Fruit fly (Drosophila melanogaster) whole organism, embryonic: ENCODE results near the gene CG6441.
A peak's percentile ranks its signal among the peaks of the same experiment; 100 is the strongest.

ENCODE experiments used
- C15 ChIP-seq: fragments of 200-800 bp; sonication (Bioruptor generic); IDR thresholded peaks from 3 replicates; pipeline ENCODE4 v1.3.6; 2022; ENCODE audit warnings: missing biosample characterization, missing genetic modification characterization
- CG1024 ChIP-seq: fragments of 200-800 bp; sonication (Bioruptor generic); IDR thresholded peaks from 2 replicates; pipeline ENCODE4 v1.3.6; 2022; ENCODE audit warnings: missing biosample characterization, missing genetic modification characterization
- CG10462 ChIP-seq: fragments of 200-800 bp; sonication (Bioruptor generic); optimal IDR thresholded peaks from 2 replicates; lab custom pipeline; 2016; ENCODE audit warnings: missing biosample characterization, missing genetic modification characterization
- CG13296 ChIP-seq: fragments of 200-800 bp; sonication (Bioruptor generic); optimal IDR thresholded peaks from 3 replicates; lab custom pipeline; 2018; ENCODE audit warnings: missing biosample characterization, mild to moderate bottlenecking, missing genetic modification characterization
- CG13775 ChIP-seq: fragments of 200-800 bp; sonication (Bioruptor generic); optimal IDR thresholded peaks from 3 replicates; lab custom pipeline; 2017; ENCODE audit warnings: missing biosample characterization, mild to moderate bottlenecking, missing genetic modification characterization
- CG15011 ChIP-seq: fragments of 200-800 bp; sonication (Bioruptor generic); optimal IDR thresholded peaks from 3 replicates; lab custom pipeline; 2018; ENCODE audit warnings: missing biosample characterization, mild to moderate bottlenecking, missing genetic modification characterization
- CG15073 ChIP-seq: fragments of 200-800 bp; sonication (Bioruptor generic); optimal IDR thresholded peaks from 2 replicates; lab custom pipeline; 2016; ENCODE audit warnings: missing biosample characterization, missing genetic modification characterization
- CG15479 ChIP-seq: fragments of 200-800 bp; sonication (Bioruptor generic); optimal IDR thresholded peaks from 3 replicates; lab custom pipeline; 2019; ENCODE audit warnings: missing biosample characterization, mild to moderate bottlenecking, missing genetic modification characterization, moderate library complexity
- CG15514 ChIP-seq: fragments of 200-800 bp; sonication (Bioruptor generic); optimal IDR thresholded peaks from 3 replicates; lab custom pipeline; 2017; ENCODE audit warnings: missing biosample characterization, missing genetic modification characterization, mild to moderate bottlenecking, moderate library complexity, missing genetic modification reagents
- CG15696 ChIP-seq: fragments of 200-800 bp; sonication (Bioruptor generic); optimal IDR thresholded peaks from 2 replicates; lab custom pipeline; 2019; ENCODE audit warnings: missing biosample characterization, mild to moderate bottlenecking, missing genetic modification characterization, moderate library complexity
- CG16815 ChIP-seq: fragments of 200-800 bp; sonication (Bioruptor generic); optimal IDR thresholded peaks from 3 replicates; lab custom pipeline; 2017; ENCODE audit warnings: missing biosample characterization, mild to moderate bottlenecking, missing genetic modification characterization
- CG17186 ChIP-seq: fragments of 200-800 bp; sonication (Bioruptor generic); optimal IDR thresholded peaks from 3 replicates; lab custom pipeline; 2017; ENCODE audit warnings: missing biosample characterization, missing genetic modification reagents, missing genetic modification characterization
- CG17359 ChIP-seq: fragments of 200-800 bp; sonication (Bioruptor generic); optimal IDR thresholded peaks from 3 replicates; lab custom pipeline; 2018; ENCODE audit warnings: missing biosample characterization, mild to moderate bottlenecking, missing genetic modification characterization, moderate library complexity
- CG18011 ChIP-seq: fragments of 200-800 bp; sonication (Bioruptor generic); optimal IDR thresholded peaks from 2 replicates; lab custom pipeline; 2017; ENCODE audit warnings: missing biosample characterization, missing genetic modification characterization, mild to moderate bottlenecking, moderate library complexity, missing genotype
- CG6175 ChIP-seq: fragments of 200-800 bp; sonication (Bioruptor generic); IDR thresholded peaks from 3 replicates; pipeline ENCODE4 v1.3.6; 2022; ENCODE audit warnings: missing biosample characterization, missing genetic modification characterization
- CG6254 ChIP-seq: fragments of 200-800 bp; sonication (Bioruptor generic); optimal IDR thresholded peaks from 3 replicates; lab custom pipeline; 2017; ENCODE audit warnings: mild to moderate bottlenecking, missing biosample characterization, missing genetic modification reagents, missing genetic modification characterization
- CG7357 ChIP-seq: fragments of 200-800 bp; sonication (Bioruptor generic); IDR thresholded peaks from 3 replicates; pipeline ENCODE4 v1.3.6; 2022; ENCODE audit warnings: missing biosample characterization, missing genetic modification characterization
- CG7745 ChIP-seq: fragments of 200-800 bp; sonication (Bioruptor generic); optimal IDR thresholded peaks from 2 replicates; lab custom pipeline; 2018; ENCODE audit warnings: missing biosample characterization, mild to moderate bottlenecking, missing genetic modification characterization, moderate library complexity
- CG7987 ChIP-seq: fragments of 200-800 bp; sonication (Bioruptor generic); optimal IDR thresholded peaks from 2 replicates; lab custom pipeline; 2018; ENCODE audit warnings: missing biosample characterization, mild to moderate bottlenecking, missing genetic modification characterization, moderate library complexity
- CG8290 ChIP-seq, 3 experiments: fragments of 200-800 bp; sonication (Bioruptor generic); optimal IDR thresholded peaks; 2 replicates each; lab custom pipeline; 2016 to 2019; ENCODE audit warnings: missing biosample characterization in 3 of 3, missing genetic modification characterization in 3 of 3, mild to moderate bottlenecking in 2 of 3, moderate library complexity in 1 of 3
- CG8944 ChIP-seq: fragments of 200-800 bp; sonication (Bioruptor generic); optimal IDR thresholded peaks from 3 replicates; lab custom pipeline; 2016; ENCODE audit warnings: missing biosample characterization, missing genetic modification characterization
- CG9609 ChIP-seq: fragments of 200-800 bp; sonication (Bioruptor generic); optimal IDR thresholded peaks from 3 replicates; lab custom pipeline; 2016; ENCODE audit warnings: missing biosample characterization, missing genetic modification characterization
- CG9876 ChIP-seq: fragments of 200-800 bp; sonication (Bioruptor generic); optimal IDR thresholded peaks from 2 replicates; lab custom pipeline; 2016; ENCODE audit warnings: missing biosample characterization, missing genetic modification characterization
- CHES-1-like ChIP-seq: fragments of 200-800 bp; sonication (Bioruptor generic); optimal IDR thresholded peaks from 2 replicates; lab custom pipeline; 2016; ENCODE audit warnings: missing biosample characterization, missing genetic modification characterization
- CoRest ChIP-seq: fragments of 200-800 bp; sonication (Bioruptor generic); optimal IDR thresholded peaks from 3 replicates; lab custom pipeline; 2018; ENCODE audit warnings: missing biosample characterization, mild to moderate bottlenecking, missing genetic modification characterization, moderate library complexity
- CrebB ChIP-seq: fragments of 200-800 bp; sonication (Bioruptor generic); optimal IDR thresholded peaks from 3 replicates; lab custom pipeline; 2018; ENCODE audit warnings: missing biosample characterization, mild to moderate bottlenecking, missing genetic modification characterization
- D19B ChIP-seq: fragments of 200-800 bp; sonication (Bioruptor generic); optimal IDR thresholded peaks from 2 replicates; lab custom pipeline; 2017; ENCODE audit warnings: missing biosample characterization, mild to moderate bottlenecking, missing genetic modification characterization
- Eip74EF ChIP-seq, 2 experiments: fragments of 200-800 bp in 1 of 2; fragments of >200 bp in 1 of 2; sonication (Bioruptor generic) in 1 of 2; optimal IDR thresholded peaks; 2 replicates each; lab custom pipeline; 2017 to 2019; ENCODE audit warnings: missing biosample characterization in 2 of 2, missing genetic modification characterization in 2 of 2, mild to moderate bottlenecking in 1 of 2, moderate library complexity in 1 of 2
- Ets65A ChIP-seq: fragments of 200-800 bp; sonication (Bioruptor generic); peaks from one replicate; lab custom pipeline; 2016; ENCODE audit warnings: missing biosample characterization, missing genetic modification characterization
- Kr ChIP-seq: fragments of 200-800 bp; sonication (Bioruptor generic); optimal IDR thresholded peaks from 2 replicates; lab custom pipeline; 2017; ENCODE audit warnings: missing biosample characterization, mild to moderate bottlenecking, missing genetic modification characterization
- MBD-R2 ChIP-seq: fragments of 200-800 bp; sonication (Bioruptor generic); IDR thresholded peaks from 2 replicates; pipeline ENCODE4 v1.3.6; 2022; ENCODE audit warnings: missing biosample characterization, missing genetic modification characterization
- MTF-1 ChIP-seq: fragments of 200-800 bp; sonication (Bioruptor generic); optimal IDR thresholded peaks from 2 replicates; lab custom pipeline; 2018; ENCODE audit warnings: missing biosample characterization, mild to moderate bottlenecking, missing genetic modification characterization, borderline replicate concordance
- Med ChIP-seq: fragments of 200-800 bp; sonication (Bioruptor generic); peaks from one replicate; lab custom pipeline; 2016; ENCODE audit warnings: missing biosample characterization, missing genetic modification characterization, mild to moderate bottlenecking, inconsistent platforms, moderate library complexity
- Nf-YB ChIP-seq: fragments of 200-800 bp; sonication (Bioruptor generic); optimal IDR thresholded peaks from 3 replicates; lab custom pipeline; 2019; ENCODE audit warnings: missing biosample characterization, mild to moderate bottlenecking, missing genetic modification characterization, moderate library complexity
- Side ChIP-seq: fragments of 200-800 bp; sonication (Bioruptor generic); optimal IDR thresholded peaks from 2 replicates; lab custom pipeline; 2016; ENCODE audit warnings: missing biosample characterization, missing genetic modification characterization
- YL-1 ChIP-seq: fragments of 200-800 bp; sonication (Bioruptor generic); optimal IDR thresholded peaks from 3 replicates; lab custom pipeline; 2017; ENCODE audit warnings: missing biosample characterization, mild to moderate bottlenecking, missing genetic modification characterization
- ash1 ChIP-seq: fragments of 200-800 bp; sonication (Bioruptor generic); optimal IDR thresholded peaks from 2 replicates; lab custom pipeline; 2018; ENCODE audit warnings: missing biosample characterization, mild to moderate bottlenecking, missing genetic modification characterization
- dan ChIP-seq: fragments of 200-800 bp; sonication (Bioruptor generic); IDR thresholded peaks from 2 replicates; pipeline ENCODE4 v1.3.6; 2022; ENCODE audit warnings: missing biosample characterization, missing genetic modification characterization
- dimm ChIP-seq: fragments of 200-800 bp; sonication (Bioruptor generic); IDR thresholded peaks from 2 replicates; pipeline ENCODE4 v1.3.6; 2022; ENCODE audit warnings: missing biosample characterization, missing genetic modification characterization
- fd96Cb ChIP-seq: fragments of 200-800 bp; sonication (Bioruptor generic); optimal IDR thresholded peaks from 2 replicates; lab custom pipeline; 2018; ENCODE audit warnings: missing biosample characterization, mild to moderate bottlenecking, missing genetic modification characterization, moderate library complexity
- insv ChIP-seq, 2 experiments: fragments of 200-800 bp; sonication (Bioruptor generic); optimal IDR thresholded peaks; 3 replicates each; lab custom pipeline; 2016 to 2018; ENCODE audit warnings: missing biosample characterization in 2 of 2, missing genetic modification characterization in 2 of 2
- kah ChIP-seq: fragments of 200-800 bp; sonication (Bioruptor generic); optimal IDR thresholded peaks from 2 replicates; lab custom pipeline; 2018; ENCODE audit warnings: missing biosample characterization, mild to moderate bottlenecking, missing genetic modification characterization
- lab ChIP-seq: fragments of 200-800 bp; sonication (Bioruptor generic); optimal IDR thresholded peaks from 3 replicates; lab custom pipeline; 2017; ENCODE audit warnings: missing biosample characterization, missing genetic modification characterization, mild to moderate bottlenecking, moderate library complexity, missing genetic modification reagents
- lmd ChIP-seq: fragments of 200-800 bp; sonication (Bioruptor generic); IDR thresholded peaks from 2 replicates; pipeline ENCODE4 v1.3.6; 2022; ENCODE audit warnings: missing biosample characterization, missing genetic modification characterization
- mirr ChIP-seq: fragments of 200-800 bp; sonication (Bioruptor generic); optimal IDR thresholded peaks from 3 replicates; lab custom pipeline; 2018; ENCODE audit warnings: missing biosample characterization, mild to moderate bottlenecking, missing genetic modification characterization
- ranshi ChIP-seq: fragments of 200-800 bp; sonication (Bioruptor generic); IDR thresholded peaks from 2 replicates; pipeline ENCODE4 v1.3.6; 2022; ENCODE audit warnings: missing biosample characterization, missing genetic modification characterization
- rib ChIP-seq: fragments of 200-800 bp; sonication (Bioruptor generic); IDR thresholded peaks from 2 replicates; pipeline ENCODE4 v1.3.6; 2022; ENCODE audit warnings: missing biosample characterization, missing genetic modification characterization
- schlank ChIP-seq: fragments of 200-800 bp; sonication (Bioruptor generic); optimal IDR thresholded peaks from 2 replicates; lab custom pipeline; 2018; ENCODE audit warnings: missing biosample characterization, mild to moderate bottlenecking, missing genetic modification characterization
- sens ChIP-seq: fragments of 200-800 bp; sonication (Bioruptor generic); peaks from one replicate; lab custom pipeline; 2016; ENCODE audit warnings: missing biosample characterization, missing genetic modification characterization
- wor ChIP-seq: fragments of 200-800 bp; sonication (Bioruptor generic); IDR thresholded peaks from 2 replicates; pipeline ENCODE4 v1.3.6; 2022; ENCODE audit warnings: missing biosample characterization, missing genetic modification characterization

CG6441 gene

DNA sequence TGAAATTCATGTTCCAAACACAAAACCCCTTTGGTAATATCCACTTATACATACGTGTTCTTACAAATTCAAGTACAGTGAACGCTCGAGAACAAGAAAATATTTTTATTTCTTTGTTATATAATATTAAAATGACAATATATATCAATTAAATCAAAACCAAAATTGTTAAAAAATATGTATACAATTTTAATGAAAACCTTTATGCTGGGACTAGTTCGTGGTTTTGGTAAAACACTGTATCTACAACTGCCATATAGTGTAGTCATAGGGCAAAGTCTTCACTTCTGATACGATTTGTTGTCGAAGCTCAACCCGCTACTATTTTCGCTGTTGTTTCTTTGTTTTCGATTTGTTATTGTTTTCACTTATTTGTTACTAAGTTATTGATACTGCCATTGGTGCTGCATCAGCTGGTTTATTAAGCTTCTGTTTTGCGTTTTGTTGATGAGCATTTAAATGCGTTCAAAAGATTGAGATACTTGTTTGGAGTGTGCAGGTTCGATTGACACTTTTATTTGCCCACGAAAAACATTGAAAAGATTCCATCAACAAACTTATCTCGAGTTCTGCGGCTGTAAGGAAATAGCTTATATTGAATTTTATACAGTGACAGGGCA, 39.7 kb upstream of the CG6441 start (continued):
- peak; percentile 41 for TF ChIP-seq CG13296 (GFP tag; lab: Kevin White, UChicago)
- no peak for TF ChIP-seq YL-1 (GFP tag; lab: Kevin White, UChicago)
- no peak for TF ChIP-seq ash1
- no peak for TF ChIP-seq dimm (GFP tag; lab: Robert Waterston, UW)
- TF ChIP-seq kah (GFP tag; lab: Kevin White, UChicago), result no peak
- no peak for TF ChIP-seq insv (GFP tag; optimal IDR thresholded peaks at IDR 0.05; lab: Kevin White, UChicago)
- peak; percentile 38 for TF ChIP-seq ranshi (GFP tag; lab: Robert Waterston, UW)
- TF ChIP-seq CG15073, result no peak
- TF ChIP-seq CG15011 (GFP tag; lab: Kevin White, UChicago), result no peak
- TF ChIP-seq CG15479 (GFP tag; lab: Kevin White, UChicago), result no peak
- TF ChIP-seq Nf-YB, result no peak
- peak; percentile 36 for TF ChIP-seq CG17359 (tag; lab: Kevin White, UChicago)
- TF ChIP-seq CG18011, result no peak
- 0 out of 3 replicates have a peak, but pooled peaks have one; percentile 35 for TF ChIP-seq CG7357
- no peak for TF ChIP-seq Kr
- TF ChIP-seq CG16815, result no peak
- no peak for TF ChIP-seq mirr
- TF ChIP-seq Med, result no peak
- no peak for TF ChIP-seq wor
- TF ChIP-seq schlank (tag; lab: Kevin White, UChicago), result no peak
- no peak for TF ChIP-seq CG9876 (GFP tag; lab: Kevin White, UChicago)
- TF ChIP-seq fd96Cb (tag; lab: Kevin White, UChicago), result no peak
- peak; percentile 48; the same call in 1 of the 2 replicates for TF ChIP-seq CG1024 (GFP tag; lab: Robert Waterston, UW)
- no peak for TF ChIP-seq Eip74EF (GFP tag; optimal IDR thresholded peaks at IDR 0.05; lab: Kevin White, UChicago)
- TF ChIP-seq CG15696 (tag; lab: Kevin White, UChicago), result no peak
- no peak for TF ChIP-seq CG13775 (GFP tag; lab: Kevin White, UChicago)
- TF ChIP-seq Ets65A (GFP tag; lab: Kevin White, UChicago), result no peak
- TF ChIP-seq rib (GFP tag; lab: Robert Waterston, UW), result no peak
- no peak for TF ChIP-seq CG7987 (GFP tag; lab: Kevin White, UChicago)
- no peak for TF ChIP-seq CG17186
- no peak for TF ChIP-seq CG6175 (GFP tag; lab: Robert Waterston, UW)
- TF ChIP-seq CG8944 (GFP tag; lab: Kevin White, UChicago), result no peak
- no peak for TF ChIP-seq D19B
- 0 out of 3 replicates have a peak, but pooled peaks have one; percentile 47 for TF ChIP-seq C15 (GFP tag; lab: Robert Waterston, UW)
- no peak for TF ChIP-seq CG10462 (GFP tag; lab: Kevin White, UChicago)
- TF ChIP-seq CG8290 (GFP tag; optimal IDR thresholded peaks at IDR 0.05; lab: Kevin White, UChicago), result no peak
- TF ChIP-seq CG8290 (tag; optimal IDR thresholded peaks at IDR 0.05; lab: Kevin White, UChicago), result no peak
- TF ChIP-seq CoRest, result peak; percentile 20
- no peak for TF ChIP-seq CG15514 (GFP tag; lab: Kevin White, UChicago)
- peak; percentile 62 for TF ChIP-seq lab
- TF ChIP-seq Side, result no peak
- peak; percentile 61 for TF ChIP-seq lmd
- TF ChIP-seq CG7745, result no peak
- TF ChIP-seq CG6254 (GFP tag; lab: Kevin White, UChicago), result no peak
- TF ChIP-seq CHES-1-like (GFP tag; lab: Kevin White, UChicago), result no peak
- TF ChIP-seq MTF-1, result no peak
- TF ChIP-seq CG9609 (GFP tag; lab: Kevin White, UChicago), result no peak
- TF ChIP-seq MBD-R2 (GFP tag; lab: Robert Waterston, UW), result no peak; the same call in 1 of the 2 replicates
- TF ChIP-seq sens (GFP tag; lab: Kevin White, UChicago), result peak; percentile 26
- peak; percentile 29 for TF ChIP-seq CrebB (tag; lab: Kevin White, UChicago)
- no peak for TF ChIP-seq dan (GFP tag; lab: Robert Waterston, UW)
